Worm (Caenorhabditis elegans): ENCODE measurements around the gene fipr-5.

The fipr-5 gene

DNA sequence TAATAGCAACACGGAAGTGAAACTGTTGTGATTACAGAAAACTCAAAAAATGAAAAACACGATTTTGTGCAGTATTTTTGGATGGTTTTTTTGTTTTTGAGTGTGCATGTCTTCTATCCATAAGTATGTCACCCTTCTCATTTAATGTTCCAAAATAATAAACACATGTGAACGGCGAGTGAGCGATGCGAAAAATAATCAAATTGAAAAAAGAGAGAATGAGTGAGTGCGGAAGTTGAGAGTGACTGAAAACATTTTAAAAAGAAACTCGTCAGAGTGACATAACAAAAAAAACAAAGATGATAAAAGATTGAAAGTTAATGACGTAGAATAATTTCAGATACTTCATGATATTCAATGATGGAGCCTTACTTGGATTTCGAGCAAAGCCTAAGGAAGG, 28.3 kb upstream of the fipr-5 start:
- TF ChIP-seq ama-1 (optimal IDR thresholded peaks at IDR 0.05) = no peak
- no peak for TF ChIP-seq hmbx-1 (tag; optimal IDR thresholded peaks at IDR 0.05)
- TF ChIP-seq tbx-37 (GFP tag; conservative IDR thresholded peaks at IDR 0.05) = no peak
- no peak for TF ChIP-seq ets-7 (tag; optimal IDR thresholded peaks at IDR 0.05)
- no peak for TF ChIP-seq sea-1 (GFP tag; conservative IDR thresholded peaks at IDR 0.05)
- no peak for TF ChIP-seq hmg-4 (GFP tag; optimal IDR thresholded peaks at IDR 0.05)
- no peak for TF ChIP-seq B0310.2 (tag; optimal IDR thresholded peaks at IDR 0.05)
- TF ChIP-seq ceh-13 (GFP tag; optimal IDR thresholded peaks at IDR 0.05) = no peak
- TF ChIP-seq aly-1 (tag; optimal IDR thresholded peaks at IDR 0.05) = no peak
- no peak for TF ChIP-seq flt-1 (GFP tag; IDR thresholded peaks at IDR 0.05)
- no peak for TF ChIP-seq tra-4 (tag; optimal IDR thresholded peaks at IDR 0.05)
- TF ChIP-seq scrt-1 (GFP tag; IDR thresholded peaks at IDR 0.05) = no peak
- TF ChIP-seq tbx-11 (GFP tag; IDR thresholded peaks at IDR 0.05) = no peak

DNA sequence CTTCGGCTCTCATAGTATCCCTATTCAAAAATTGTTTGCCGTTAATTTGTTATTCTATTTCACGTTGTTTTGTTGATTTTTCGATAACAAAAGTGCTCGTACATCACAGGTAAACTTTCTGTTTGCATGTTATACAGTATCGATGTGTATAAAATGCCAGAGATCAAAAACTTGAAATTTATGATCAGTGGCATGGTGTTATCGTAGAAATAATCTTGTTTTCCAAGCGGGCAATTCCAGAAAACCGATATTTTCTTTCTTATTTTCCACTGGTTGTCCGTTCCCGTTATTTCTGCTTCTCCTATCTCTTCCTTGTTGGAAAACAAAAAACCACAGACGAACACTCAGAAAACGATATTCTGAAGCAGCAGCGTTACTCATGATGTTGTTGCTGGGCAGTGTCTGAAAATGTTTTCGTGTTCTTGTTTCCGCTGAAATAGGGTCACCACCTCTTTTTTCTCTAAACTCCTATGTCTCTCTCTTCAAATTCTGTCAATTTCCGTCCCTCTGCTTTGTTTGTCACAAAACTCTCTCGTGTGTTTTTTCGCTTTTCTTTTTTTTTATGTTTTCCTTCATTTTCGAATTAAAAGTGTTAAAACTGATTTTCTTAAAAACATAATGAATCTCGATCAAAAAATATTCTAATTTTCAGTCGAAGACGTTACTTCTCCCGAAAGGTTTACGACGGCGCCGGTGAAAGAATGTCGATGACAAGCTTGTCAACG, 27.2 kb upstream of the fipr-5 start, which contains the start of gene akt-1:
Gene akt-1 (plus strand): TSS at position 651 of the 725 bp plus-strand sequence.
- TF ChIP-seq ceh-36 (tag; optimal IDR thresholded peaks at IDR 0.05) (no peak), hmbx-1 (tag; optimal IDR thresholded peaks at IDR 0.05) (no peak), ama-1 (optimal IDR thresholded peaks at IDR 0.05) (no peak), scrt-1 (GFP tag; IDR thresholded peaks at IDR 0.05) (no peak), tra-4 (tag; optimal IDR thresholded peaks at IDR 0.05) (no peak), tbx-37 (GFP tag; conservative IDR thresholded peaks at IDR 0.05) (no peak), ets-7 (tag; optimal IDR thresholded peaks at IDR 0.05) (no peak), ceh-13 (GFP tag; optimal IDR thresholded peaks at IDR 0.05) (no peak), sea-1 (GFP tag; conservative IDR thresholded peaks at IDR 0.05) (no peak), tbx-11 (GFP tag; IDR thresholded peaks at IDR 0.05) (no peak), hmg-4 (GFP tag; optimal IDR thresholded peaks at IDR 0.05) (no peak), hnd-1 (tag; optimal IDR thresholded peaks at IDR 0.05) (no peak), aly-1 (tag; optimal IDR thresholded peaks at IDR 0.05) (no peak), flt-1 (GFP tag; IDR thresholded peaks at IDR 0.05) (no peak), pes-1 (GFP tag; IDR thresholded peaks at IDR 0.05) (no peak), B0310.2 (tag; optimal IDR thresholded peaks at IDR 0.05) (no peak), F13C5.2 (tag; optimal IDR thresholded peaks at IDR 0.05) (no peak)

DNA sequence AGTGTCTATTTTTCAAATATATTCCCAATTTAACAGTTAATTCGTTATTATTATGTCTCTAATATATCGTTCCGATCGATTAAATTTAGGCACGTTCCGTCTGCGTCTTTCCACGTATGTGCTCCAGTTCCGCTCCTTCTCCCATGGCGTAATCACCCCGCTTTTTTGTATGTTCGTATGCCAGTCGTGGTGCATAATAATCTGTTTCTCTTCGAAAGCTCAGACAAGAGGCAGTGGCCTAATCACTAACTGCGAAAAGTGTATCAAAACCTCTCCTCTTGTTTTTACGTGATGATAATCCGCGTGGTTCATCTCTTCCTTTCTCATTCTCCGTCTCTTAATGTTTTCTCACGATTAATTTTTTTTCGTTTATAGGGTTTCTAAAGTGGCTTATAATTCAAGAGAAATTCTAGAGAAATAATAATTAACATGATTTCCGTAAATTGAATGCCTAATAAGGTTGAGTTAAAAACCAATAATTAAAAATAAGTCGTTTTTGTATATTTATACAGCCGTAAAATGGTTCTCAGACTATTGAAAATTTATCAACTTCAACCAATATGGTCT, 26.5 kb upstream of the fipr-5 start:
- TF ChIP-seq tbx-37 (GFP tag; conservative IDR thresholded peaks at IDR 0.05) (no peak), sea-1 (GFP tag; conservative IDR thresholded peaks at IDR 0.05) (no peak), flt-1 (GFP tag; IDR thresholded peaks at IDR 0.05) (no peak), hmbx-1 (tag; optimal IDR thresholded peaks at IDR 0.05) (no peak), tbx-11 (GFP tag; IDR thresholded peaks at IDR 0.05) (no peak), hmg-4 (GFP tag; optimal IDR thresholded peaks at IDR 0.05) (no peak), ama-1 (optimal IDR thresholded peaks at IDR 0.05) (no peak), pes-1 (GFP tag; IDR thresholded peaks at IDR 0.05) (no peak), F13C5.2 (tag; optimal IDR thresholded peaks at IDR 0.05) (no peak), scrt-1 (GFP tag; IDR thresholded peaks at IDR 0.05) (no peak), ceh-36 (tag; optimal IDR thresholded peaks at IDR 0.05) (no peak), tra-4 (tag; optimal IDR thresholded peaks at IDR 0.05) (no peak), aly-1 (tag; optimal IDR thresholded peaks at IDR 0.05) (no peak), hnd-1 (tag; optimal IDR thresholded peaks at IDR 0.05) (no peak), ets-7 (tag; optimal IDR thresholded peaks at IDR 0.05) (no peak), B0310.2 (tag; optimal IDR thresholded peaks at IDR 0.05) (no peak)

- TF ChIP-seq F13C5.2 (tag; optimal IDR thresholded peaks at IDR 0.05) = no peak
- no peak for TF ChIP-seq flt-1 (GFP tag; IDR thresholded peaks at IDR 0.05)
- TF ChIP-seq hmg-4 (GFP tag; optimal IDR thresholded peaks at IDR 0.05) = no peak
- no peak for TF ChIP-seq sea-1 (GFP tag; conservative IDR thresholded peaks at IDR 0.05)
- TF ChIP-seq ceh-13 (GFP tag; optimal IDR thresholded peaks at IDR 0.05) = no peak
- no peak for TF ChIP-seq hmbx-1 (tag; optimal IDR thresholded peaks at IDR 0.05)
Observed at ce11 chrV:10246967-10247366, 25.8 kb upstream of the fipr-5 start.

- TF ChIP-seq flt-1 (GFP tag; IDR thresholded peaks at IDR 0.05) (no peak), hmg-4 (GFP tag; optimal IDR thresholded peaks at IDR 0.05) (no peak), ets-7 (tag; optimal IDR thresholded peaks at IDR 0.05) (no peak), hmbx-1 (tag; optimal IDR thresholded peaks at IDR 0.05) (no peak), ama-1 (optimal IDR thresholded peaks at IDR 0.05) (no peak), pes-1 (GFP tag; IDR thresholded peaks at IDR 0.05) (no peak), hnd-1 (tag; optimal IDR thresholded peaks at IDR 0.05) (no peak), sea-1 (GFP tag; conservative IDR thresholded peaks at IDR 0.05) (no peak), tra-4 (tag; optimal IDR thresholded peaks at IDR 0.05) (no peak), F13C5.2 (tag; optimal IDR thresholded peaks at IDR 0.05) (no peak)
Observed at ce11 chrV:10246443-10246885, 25.2 kb upstream of the fipr-5 start.

DNA sequence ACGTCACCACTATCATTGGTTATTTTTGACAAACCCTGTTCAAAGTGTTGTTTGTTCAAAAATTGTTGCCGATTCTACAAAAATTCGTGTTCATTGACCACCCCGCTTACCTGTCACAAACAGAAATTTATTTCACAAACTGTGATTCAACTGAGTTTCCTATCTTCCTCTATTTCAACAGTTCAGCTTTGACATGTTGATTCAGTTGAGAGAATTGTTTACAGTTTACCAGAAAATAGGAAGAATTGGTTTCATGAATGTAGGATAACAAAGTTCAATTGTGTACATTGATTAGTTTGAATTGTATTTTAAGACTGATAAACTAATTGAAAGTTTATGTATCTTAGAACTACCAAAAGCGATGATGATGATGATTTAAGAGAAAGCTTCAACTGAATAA, 24.4 kb upstream of the fipr-5 start:
- TF ChIP-seq ama-1 (optimal IDR thresholded peaks at IDR 0.05) = no peak
- TF ChIP-seq flt-1 (GFP tag; IDR thresholded peaks at IDR 0.05) = no peak
- no peak for TF ChIP-seq hmg-4 (GFP tag; optimal IDR thresholded peaks at IDR 0.05)
- no peak for TF ChIP-seq tbx-11 (GFP tag; IDR thresholded peaks at IDR 0.05)
- no peak for TF ChIP-seq tra-4 (tag; optimal IDR thresholded peaks at IDR 0.05)
- no peak for TF ChIP-seq tbx-37 (GFP tag; conservative IDR thresholded peaks at IDR 0.05)
- TF ChIP-seq ceh-36 (tag; optimal IDR thresholded peaks at IDR 0.05) = no peak
- no peak for TF ChIP-seq hnd-1 (tag; optimal IDR thresholded peaks at IDR 0.05)
- no peak for TF ChIP-seq F13C5.2 (tag; optimal IDR thresholded peaks at IDR 0.05)
- no peak for TF ChIP-seq aly-1 (tag; optimal IDR thresholded peaks at IDR 0.05)
- no peak for TF ChIP-seq B0310.2 (tag; optimal IDR thresholded peaks at IDR 0.05)

- TF ChIP-seq ets-7 (tag; optimal IDR thresholded peaks at IDR 0.05) = no peak
- no peak for TF ChIP-seq sea-1 (GFP tag; conservative IDR thresholded peaks at IDR 0.05)
- no peak for TF ChIP-seq ceh-13 (GFP tag; optimal IDR thresholded peaks at IDR 0.05)
- TF ChIP-seq aly-1 (tag; optimal IDR thresholded peaks at IDR 0.05) = no peak
- no peak for TF ChIP-seq tra-4 (tag; optimal IDR thresholded peaks at IDR 0.05)
- TF ChIP-seq scrt-1 (GFP tag; IDR thresholded peaks at IDR 0.05) = no peak
- TF ChIP-seq hmg-4 (GFP tag; optimal IDR thresholded peaks at IDR 0.05) = no peak
- no peak for TF ChIP-seq flt-1 (GFP tag; IDR thresholded peaks at IDR 0.05)
- TF ChIP-seq hmbx-1 (tag; optimal IDR thresholded peaks at IDR 0.05) = no peak
- no peak for TF ChIP-seq B0310.2 (tag; optimal IDR thresholded peaks at IDR 0.05)
Observed at ce11 chrV:10244018-10244720, 23.0 kb upstream of the fipr-5 start.
